Worm (Caenorhabditis elegans) whole organism, early embryonic: Measurements from ENCODE around the gene ash-2.

ENCODE experiments used
- B0310.2 ChIP-seq: sonication (generic microtip); optimal IDR thresholded peaks from 2 replicates; lab custom pipeline; 2016; ENCODE audit warnings: mild to moderate bottlenecking, missing genetic modification characterization, missing compliant biosample characterization
- F13C5.2 ChIP-seq: sonication (generic microtip); optimal IDR thresholded peaks from 2 replicates; lab custom pipeline; 2017; ENCODE audit warnings: mild to moderate bottlenecking, missing genetic modification characterization, inconsistent platforms, missing compliant biosample characterization
- aly-1 ChIP-seq: sonication (generic microtip); optimal IDR thresholded peaks from 2 replicates; lab custom pipeline; 2016; ENCODE audit warnings: missing genetic modification characterization, missing compliant biosample characterization
- ama-1 ChIP-seq: fragments of 150-350 bp; optimal IDR thresholded peaks from 2 replicates; lab custom pipeline; 2014
- ceh-13 ChIP-seq: fragments of 200-800 bp; sonication (Bioruptor generic); optimal IDR thresholded peaks from 2 replicates; lab custom pipeline; 2018; ENCODE audit warnings: mild to moderate bottlenecking, missing genetic modification characterization, missing compliant biosample characterization
- ceh-36 ChIP-seq: sonication (generic microtip); optimal IDR thresholded peaks from 2 replicates; lab custom pipeline; 2016; ENCODE audit warnings: missing genetic modification characterization, inconsistent platforms, missing compliant biosample characterization
- ets-7 ChIP-seq: sonication (generic microtip); optimal IDR thresholded peaks from 2 replicates; lab custom pipeline; 2016; ENCODE audit warnings: missing genotype, missing genetic modification characterization, missing compliant biosample characterization
- flt-1 ChIP-seq: fragments of 200-800 bp; sonication (Bioruptor generic); IDR thresholded peaks from 2 replicates; pipeline ENCODE4 v1.3.6; 2022; ENCODE audit warnings: missing genetic modification characterization, missing compliant biosample characterization
- hmbx-1 ChIP-seq: sonication (generic microtip); optimal IDR thresholded peaks from 2 replicates; lab custom pipeline; 2016; ENCODE audit warnings: mild to moderate bottlenecking, missing genetic modification characterization, missing compliant biosample characterization
- hmg-4 ChIP-seq: fragments of 200-800 bp; sonication (Bioruptor generic); optimal IDR thresholded peaks from 2 replicates; lab custom pipeline; 2018; ENCODE audit warnings: mild to moderate bottlenecking, missing genetic modification characterization, missing compliant biosample characterization
- hnd-1 ChIP-seq: sonication (generic microtip); optimal IDR thresholded peaks from 2 replicates; lab custom pipeline; 2016; ENCODE audit warnings: missing genetic modification characterization, missing compliant biosample characterization
- pes-1 ChIP-seq: fragments of 200-800 bp; sonication (Bioruptor generic); IDR thresholded peaks from 2 replicates; pipeline ENCODE4 v1.3.6; 2022; ENCODE audit warnings: missing genetic modification reagents, missing genetic modification characterization, missing compliant biosample characterization
- scrt-1 ChIP-seq: fragments of 200-800 bp; sonication (Bioruptor generic); IDR thresholded peaks from 2 replicates; pipeline ENCODE4 v1.3.6; 2022; ENCODE audit warnings: missing genetic modification characterization, missing compliant biosample characterization
- sea-1 ChIP-seq: fragments of 200-800 bp; sonication (Bioruptor generic); conservative IDR thresholded peaks from 2 replicates; pipeline ENCODE4 v1.3.6; 2022; ENCODE audit warnings: missing genetic modification characterization, missing compliant biosample characterization
- tbx-11 ChIP-seq: fragments of 200-800 bp; sonication (Bioruptor generic); IDR thresholded peaks from 2 replicates; pipeline ENCODE4 v1.3.6; 2022; ENCODE audit warnings: missing genetic modification characterization, missing compliant biosample characterization
- tbx-37 ChIP-seq: fragments of 200-800 bp; sonication (Bioruptor generic); conservative IDR thresholded peaks from 2 replicates; pipeline ENCODE4 v1.3.6; 2022; ENCODE audit warnings: missing genetic modification reagents, missing genetic modification characterization, missing compliant biosample characterization
- tra-4 ChIP-seq: sonication (generic microtip); optimal IDR thresholded peaks from 2 replicates; lab custom pipeline; 2017; ENCODE audit warnings: missing genetic modification characterization, missing compliant biosample characterization

Gene ash-2

ce11 chrII:11976727-11977259 lies 2.8 kb upstream of the ash-2 start:
- TF ChIP-seq ets-7 (tag; lab: Kevin White, UChicago) (no peak), ceh-36 (tag; lab: Kevin White, UChicago) (no peak), scrt-1 (GFP tag; lab: Robert Waterston, UW) (no peak), aly-1 (tag; lab: Kevin White, UChicago) (no peak), ceh-13 (GFP tag; lab: Kevin White, UChicago) (no peak), ama-1 (lab: Kevin White, UChicago) (no peak), tra-4 (tag; lab: Kevin White, UChicago) (no peak)

- TF ChIP-seq flt-1 (GFP tag; lab: Robert Waterston, UW) (peak; percentile 32; the same call in 1 of the 2 replicates), ets-7 (tag; lab: Kevin White, UChicago) (no peak), hnd-1 (tag; lab: Kevin White, UChicago) (no peak), ama-1 (lab: Kevin White, UChicago) (peak; percentile 78), hmg-4 (GFP tag; lab: Kevin White, UChicago) (peak; percentile 34), scrt-1 (GFP tag; lab: Robert Waterston, UW) (peak; percentile 57; the same call in 1 of the 2 replicates), sea-1 (GFP tag; lab: Robert Waterston, UW) (no peak), F13C5.2 (tag; lab: Kevin White, UChicago) (no peak), hmbx-1 (no peak)
Observed at ce11 chrII:11977363-11977762, 2.3 kb upstream of the ash-2 start, which contains the start of gene Y17G7B.21. Gene Y17G7B.21 (minus strand): TSS chrII:11977661.

ce11 chrII:11978478-11978877 lies 1.2 kb upstream of the ash-2 start:
- TF ChIP-seq hmbx-1: no peak
- TF ChIP-seq scrt-1 (GFP tag; lab: Robert Waterston, UW): no peak
- no peak for TF ChIP-seq hnd-1 (tag; lab: Kevin White, UChicago)
- no peak for TF ChIP-seq B0310.2
- TF ChIP-seq tra-4 (tag; lab: Kevin White, UChicago): no peak
- TF ChIP-seq sea-1 (GFP tag; lab: Robert Waterston, UW): no peak
- no peak for TF ChIP-seq pes-1 (GFP tag; lab: Robert Waterston, UW)
- no peak for TF ChIP-seq ceh-36 (tag; lab: Kevin White, UChicago)
- TF ChIP-seq aly-1 (tag; lab: Kevin White, UChicago): no peak
- no peak for TF ChIP-seq flt-1 (GFP tag; lab: Robert Waterston, UW)
- no peak for TF ChIP-seq tbx-37 (GFP tag; lab: Robert Waterston, UW)
- no peak for TF ChIP-seq ama-1 (lab: Kevin White, UChicago)

- no peak for TF ChIP-seq ets-7 (tag; lab: Kevin White, UChicago)
- TF ChIP-seq hnd-1 (tag; lab: Kevin White, UChicago): no peak
- TF ChIP-seq ceh-13 (GFP tag; lab: Kevin White, UChicago): no peak
- TF ChIP-seq flt-1 (GFP tag; lab: Robert Waterston, UW): no peak
- no peak for TF ChIP-seq scrt-1 (GFP tag; lab: Robert Waterston, UW)
- TF ChIP-seq pes-1 (GFP tag; lab: Robert Waterston, UW): no peak
Observed at ce11 chrII:11978920-11979319, 718 bp upstream of the ash-2 start.

ce11 chrII:11980110-11980509 lies 472 bp downstream of the ash-2 start:
- no peak for TF ChIP-seq ceh-36 (tag; lab: Kevin White, UChicago)
- TF ChIP-seq pes-1 (GFP tag; lab: Robert Waterston, UW): 0 out of 2 replicates have a peak, but pooled peaks have one; percentile 41
- TF ChIP-seq F13C5.2 (tag; lab: Kevin White, UChicago): peak; percentile 62
- TF ChIP-seq ama-1 (lab: Kevin White, UChicago): no peak
- TF ChIP-seq tbx-37 (GFP tag; lab: Robert Waterston, UW): 0 out of 2 replicates have a peak, but pooled peaks have one; percentile 35
- no peak for TF ChIP-seq ets-7 (tag; lab: Kevin White, UChicago)
- no peak for TF ChIP-seq tbx-11 (GFP tag; lab: Robert Waterston, UW)
- no peak for TF ChIP-seq flt-1 (GFP tag; lab: Robert Waterston, UW)

- TF ChIP-seq ama-1 (lab: Kevin White, UChicago) (peak; percentile 37), scrt-1 (GFP tag; lab: Robert Waterston, UW) (no peak)
Observed at ce11 chrII:11988724-11989123, 9.1 kb downstream of the ash-2 start, which contains the start of gene Y17G7B.3. Gene Y17G7B.3 (plus strand): TSS chrII:11989024.

- TF ChIP-seq aly-1 (tag; lab: Kevin White, UChicago) (no peak), ceh-13 (GFP tag; lab: Kevin White, UChicago) (no peak), tbx-11 (GFP tag; lab: Robert Waterston, UW) (no peak), flt-1 (GFP tag; lab: Robert Waterston, UW) (no peak), tbx-37 (GFP tag; lab: Robert Waterston, UW) (no peak)
Observed at ce11 chrII:11992701-11993100, 13.1 kb downstream of the ash-2 start, which contains the start of gene dhps-1. Gene dhps-1 (plus strand): TSS chrII:11993001.

ce11 chrII:11994940-11995339 lies 15.3 kb downstream of the ash-2 start:
- no peak for TF ChIP-seq F13C5.2 (tag; lab: Kevin White, UChicago)
- no peak for TF ChIP-seq hmbx-1
- TF ChIP-seq hnd-1 (tag; lab: Kevin White, UChicago): no peak
- no peak for TF ChIP-seq pes-1 (GFP tag; lab: Robert Waterston, UW)
- no peak for TF ChIP-seq flt-1 (GFP tag; lab: Robert Waterston, UW)
- TF ChIP-seq aly-1 (tag; lab: Kevin White, UChicago): no peak
- no peak for TF ChIP-seq sea-1 (GFP tag; lab: Robert Waterston, UW)
